Fruit fly (Drosophila melanogaster) whole organism, adult: ENCODE results near the gene Rala.

Experiments
- CG11617 ChIP-seq: fragments of 200-800 bp; sonication (Bioruptor generic); optimal IDR thresholded peaks from 2 replicates; lab custom pipeline; 2017; ENCODE audit warnings: mild to moderate bottlenecking, missing biosample characterization, missing genetic modification reagents, missing genetic modification characterization
- CG12768 ChIP-seq: fragments of 200-800 bp; sonication (Bioruptor generic); optimal IDR thresholded peaks from 2 replicates; lab custom pipeline; 2017; ENCODE audit warnings: missing biosample characterization, missing genetic modification characterization, mild to moderate bottlenecking, moderate library complexity, missing genetic modification reagents
- CG14711 ChIP-seq: fragments of 200-800 bp; sonication (Bioruptor generic); optimal IDR thresholded peaks from 2 replicates; lab custom pipeline; 2018; ENCODE audit warnings: missing biosample characterization, mild to moderate bottlenecking, missing genetic modification characterization, moderate library complexity
- CG1620 ChIP-seq: fragments of 200-800 bp; sonication (Bioruptor generic); optimal IDR thresholded peaks from 2 replicates; lab custom pipeline; 2016; ENCODE audit warnings: missing biosample characterization, missing genetic modification characterization
- CG33017 ChIP-seq: fragments of 200-800 bp; sonication (Bioruptor generic); optimal IDR thresholded peaks from 2 replicates; lab custom pipeline; 2018; ENCODE audit warnings: missing biosample characterization, mild to moderate bottlenecking, missing genetic modification characterization, moderate library complexity
- CG5204 ChIP-seq: fragments of 200-800 bp; sonication (Bioruptor generic); optimal IDR thresholded peaks from 2 replicates; lab custom pipeline; 2016; ENCODE audit warnings: missing biosample characterization, missing genetic modification characterization
- CG7045 ChIP-seq: fragments of 200-800 bp; sonication (Bioruptor generic); optimal IDR thresholded peaks from 2 replicates; lab custom pipeline; 2017; ENCODE audit warnings: missing biosample characterization, mild to moderate bottlenecking, missing genetic modification characterization
- CG7101 ChIP-seq: fragments of 200-800 bp; sonication (Bioruptor generic); optimal IDR thresholded peaks from 2 replicates; lab custom pipeline; 2018; ENCODE audit warnings: missing biosample characterization, mild to moderate bottlenecking, missing genetic modification characterization, moderate library complexity
- Clk ChIP-seq: fragments of 200-800 bp; sonication (Bioruptor generic); optimal IDR thresholded peaks from 2 replicates; lab custom pipeline; 2017; ENCODE audit warnings: missing biosample characterization, missing genetic modification characterization
- Crg-1 ChIP-seq: fragments of 200-800 bp; sonication (Bioruptor generic); optimal IDR thresholded peaks from 2 replicates; lab custom pipeline; 2016; ENCODE audit warnings: missing biosample characterization, missing genetic modification characterization
- Hr96 ChIP-seq: fragments of 200-800 bp; sonication (Bioruptor generic); optimal IDR thresholded peaks from 2 replicates; lab custom pipeline; 2016; ENCODE audit warnings: missing biosample characterization, missing genetic modification characterization
- Mnt ChIP-seq: fragments of 200-800 bp; sonication (Bioruptor generic); optimal IDR thresholded peaks from 2 replicates; lab custom pipeline; 2016; ENCODE audit warnings: missing biosample characterization, mild to moderate bottlenecking, missing genetic modification characterization
- bab1 ChIP-seq: fragments of 200-800 bp; sonication (Bioruptor generic); optimal IDR thresholded peaks from 3 replicates; lab custom pipeline; 2019; ENCODE audit warnings: missing biosample characterization, mild to moderate bottlenecking, missing genetic modification characterization, moderate library complexity
- cic ChIP-seq: fragments of 200-800 bp; sonication (Bioruptor generic); optimal IDR thresholded peaks from 2 replicates; lab custom pipeline; 2017; ENCODE audit warnings: missing biosample characterization, mild to moderate bottlenecking, missing genetic modification characterization, moderate library complexity
- cnc ChIP-seq, 2 experiments: fragments of >200 bp; optimal IDR thresholded peaks; 2 replicates each; lab custom pipeline; 2017
- kay ChIP-seq: fragments of 200-800 bp; sonication (Bioruptor generic); peaks from one replicate; lab custom pipeline; 2016; ENCODE audit warnings: missing biosample characterization, missing genetic modification characterization, borderline replicate concordance
- ovo ChIP-seq: fragments of 200-800 bp; sonication (Bioruptor generic); optimal IDR thresholded peaks from 2 replicates; lab custom pipeline; 2016; ENCODE audit warnings: missing biosample characterization, missing genetic modification characterization
- pad ChIP-seq: fragments of 200-800 bp; sonication (Bioruptor generic); optimal IDR thresholded peaks from 3 replicates; lab custom pipeline; 2017; ENCODE audit warnings: missing biosample characterization, missing genetic modification characterization, mild to moderate bottlenecking, moderate library complexity, missing genetic modification reagents
- tj ChIP-seq: fragments of 200-800 bp; sonication (Bioruptor generic); optimal IDR thresholded peaks from 3 replicates; lab custom pipeline; 2017; ENCODE audit warnings: missing biosample characterization, mild to moderate bottlenecking, missing genetic modification characterization, moderate library complexity
- toe ChIP-seq: fragments of 200-800 bp; sonication (Bioruptor generic); optimal IDR thresholded peaks from 2 replicates; lab custom pipeline; 2016; ENCODE audit warnings: missing biosample characterization, missing genetic modification characterization

Gene Rala

dm6 chrX:3740319-3740718 lies 20.9 kb upstream of the Rala start:
- no peak for TF ChIP-seq tj
- TF ChIP-seq CG1620: no peak
- no peak for TF ChIP-seq CG11617 (GFP tag; lab: Kevin White, UChicago)
- TF ChIP-seq Clk: no peak
- TF ChIP-seq CG7045 (GFP tag; lab: Kevin White, UChicago): no peak

dm6 chrX:3739889-3740187 lies 20.4 kb upstream of the Rala start:
- TF ChIP-seq Mnt (GFP tag; lab: Kevin White, UChicago) (no peak), ovo (GFP tag; lab: Kevin White, UChicago) (no peak), kay (GFP tag; lab: Kevin White, UChicago) (no peak), CG33017 (no peak), cic (GFP tag; lab: Kevin White, UChicago) (no peak), bab1 (GFP tag; lab: Kevin White, UChicago) (no peak), pad (GFP tag; lab: Kevin White, UChicago) (no peak), CG7045 (GFP tag; lab: Kevin White, UChicago) (no peak), Hr96 (GFP tag; lab: Kevin White, UChicago) (no peak), tj (no peak), CG12768 (GFP tag; lab: Kevin White, UChicago) (no peak), Crg-1 (GFP tag; lab: Kevin White, UChicago) (no peak), cnc (optimal IDR thresholded peaks at IDR 0.05; lab: Kevin White, UChicago) (no peak), CG1620 (no peak), CG14711 (tag; lab: Kevin White, UChicago) (no peak)

dm6 chrX:3739165-3739888 lies 19.9 kb upstream of the Rala start:
- no peak for TF ChIP-seq Hr96 (GFP tag; lab: Kevin White, UChicago)

- TF ChIP-seq CG14711 (tag; lab: Kevin White, UChicago): no peak
- TF ChIP-seq CG5204 (GFP tag; lab: Kevin White, UChicago): no peak
Observed at dm6 chrX:3737774-3738173, 18.3 kb upstream of the Rala start.

dm6 chrX:3730879-3731278 lies 11.4 kb upstream of the Rala start:
- TF ChIP-seq CG12768 (GFP tag; lab: Kevin White, UChicago): no peak
- no peak for TF ChIP-seq toe (GFP tag; lab: Kevin White, UChicago)
- no peak for TF ChIP-seq CG14711 (tag; lab: Kevin White, UChicago)
- TF ChIP-seq cnc (optimal IDR thresholded peaks at IDR 0.05; lab: Kevin White, UChicago): no peak
- TF ChIP-seq kay (GFP tag; lab: Kevin White, UChicago): no peak
- no peak for TF ChIP-seq pad (GFP tag; lab: Kevin White, UChicago)
- TF ChIP-seq Crg-1 (GFP tag; lab: Kevin White, UChicago): no peak
- TF ChIP-seq CG7045 (GFP tag; lab: Kevin White, UChicago): no peak
- TF ChIP-seq CG1620: no peak
- TF ChIP-seq CG7101 (tag; lab: Kevin White, UChicago): no peak
- no peak for TF ChIP-seq bab1 (GFP tag; lab: Kevin White, UChicago)
- no peak for TF ChIP-seq ovo (GFP tag; lab: Kevin White, UChicago)
- no peak for TF ChIP-seq Hr96 (GFP tag; lab: Kevin White, UChicago)

- TF ChIP-seq tj (no peak), kay (GFP tag; lab: Kevin White, UChicago) (no peak), CG33017 (no peak), CG7045 (GFP tag; lab: Kevin White, UChicago) (no peak), Hr96 (GFP tag; lab: Kevin White, UChicago) (no peak), Crg-1 (GFP tag; lab: Kevin White, UChicago) (no peak), CG1620 (no peak), CG14711 (tag; lab: Kevin White, UChicago) (no peak), CG5204 (GFP tag; lab: Kevin White, UChicago) (no peak), Mnt (GFP tag; lab: Kevin White, UChicago) (no peak), CG7101 (tag; lab: Kevin White, UChicago) (no peak), CG12768 (GFP tag; lab: Kevin White, UChicago) (no peak), cnc (optimal IDR thresholded peaks at IDR 0.05; lab: Kevin White, UChicago) (no peak), ovo (GFP tag; lab: Kevin White, UChicago) (no peak)
Observed at dm6 chrX:3725916-3726315, 6.5 kb upstream of the Rala start.

- peak; percentile 47 for TF ChIP-seq kay (GFP tag; lab: Kevin White, UChicago)
- no peak for TF ChIP-seq bab1 (GFP tag; lab: Kevin White, UChicago)
Observed at dm6 chrX:3725047-3725446, 5.6 kb upstream of the Rala start.

- peak; percentile 82 for TF ChIP-seq kay (GFP tag; lab: Kevin White, UChicago)
- TF ChIP-seq CG7101 (tag; lab: Kevin White, UChicago): no peak
- TF ChIP-seq Mnt (GFP tag; lab: Kevin White, UChicago): no peak
- TF ChIP-seq CG11617 (GFP tag; lab: Kevin White, UChicago): peak; percentile 18
- TF ChIP-seq bab1 (GFP tag; lab: Kevin White, UChicago): peak; percentile 45
Observed at dm6 chrX:3722975-3723374, 3.5 kb upstream of the Rala start.
